Worm (Caenorhabditis elegans): ENCODE data around the gene K08E7.5.

DNA sequence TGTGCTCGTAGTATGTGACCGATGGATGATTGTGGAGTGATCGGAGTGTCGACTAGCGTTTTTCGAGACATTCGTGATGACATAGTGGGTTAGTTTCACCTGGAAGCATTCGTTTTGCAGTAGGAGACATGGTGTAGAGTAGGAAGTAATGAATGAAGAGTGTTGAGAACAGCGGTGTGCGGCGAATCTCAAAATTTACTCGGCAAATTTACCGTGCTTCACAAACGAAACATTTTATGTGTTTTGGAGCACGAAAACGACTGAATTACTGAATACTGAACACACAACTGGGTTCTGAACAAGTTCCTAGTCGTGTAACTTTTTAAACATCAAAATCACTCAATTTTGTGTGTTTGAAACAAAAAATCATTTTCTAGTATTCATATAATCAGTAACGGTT, 7.9 kb downstream of the K08E7.5 start, which contains the start of gene K08E7.6:
- TF ChIP-seq zag-1 (tag; optimal IDR thresholded peaks at IDR 0.05) (no peak), C04F5.9 (tag; optimal IDR thresholded peaks at IDR 0.05) (no peak), nhr-76 (tag; optimal IDR thresholded peaks at IDR 0.05) (no peak), aly-2 (tag; optimal IDR thresholded peaks at IDR 0.05) (no peak), ama-1 (optimal IDR thresholded peaks at IDR 0.05) (no peak), C34B4.2 (tag; optimal IDR thresholded peaks at IDR 0.05) (no peak), snpc-4 (tag; optimal IDR thresholded peaks at IDR 0.05) (no peak), sox-4 (tag; optimal IDR thresholded peaks at IDR 0.05) (no peak), nhr-77 (tag; optimal IDR thresholded peaks at IDR 0.05) (no peak), ceh-82 (tag; optimal IDR thresholded peaks at IDR 0.05) (no peak), ceh-90 (tag; optimal IDR thresholded peaks at IDR 0.05) (no peak), lsy-2 (tag; optimal IDR thresholded peaks at IDR 0.05) (no peak), tbx-2 (tag; optimal IDR thresholded peaks at IDR 0.05) (no peak), ceh-63 (GFP tag; optimal IDR thresholded peaks at IDR 0.05) (no peak)
